Worm (Caenorhabditis elegans) whole organism, L3 larva: ENCODE data around the gene C06H2.7.

Experiments used
- R02D3.7 ChIP-seq: fragments of 150-350 bp; optimal IDR thresholded peaks from 2 replicates; lab custom pipeline; 2014; ENCODE audit warnings: missing biosample characterization, missing genetic modification characterization
- ZK546.5 ChIP-seq: sonication (generic microtip); optimal IDR thresholded peaks from 2 replicates; lab custom pipeline; 2017; ENCODE audit warnings: missing biosample characterization, missing genetic modification characterization
- jun-1 ChIP-seq: fragments of 150-350 bp; optimal IDR thresholded peaks from 2 replicates; lab custom pipeline; 2014; ENCODE audit warnings: missing biosample characterization, missing genetic modification reagents, missing genetic modification characterization
- lin-39 ChIP-seq: fragments of 150-350 bp; optimal IDR thresholded peaks from 2 replicates; lab custom pipeline; 2018; ENCODE audit warnings: missing biosample characterization, missing genetic modification reagents, missing genetic modification characterization
- nfya-1 ChIP-seq: sonication (generic microtip); optimal IDR thresholded peaks from 2 replicates; lab custom pipeline; 2017; ENCODE audit warnings: missing genetic modification characterization, mild to moderate bottlenecking, missing compliant biosample characterization, antibody characterized with exemption, moderate library complexity; ENCODE audit not compliant: insufficient read depth
- nhr-237 ChIP-seq: fragments of 150-350 bp; optimal IDR thresholded peaks from 2 replicates; lab custom pipeline; 2014; ENCODE audit warnings: missing biosample characterization, missing genetic modification characterization
- nhr-25 ChIP-seq: sonication (generic microtip); optimal IDR thresholded peaks from 2 replicates; lab custom pipeline; 2017; ENCODE audit warnings: missing biosample characterization, missing genetic modification characterization
- pha-4 ChIP-seq: fragments of 150-350 bp; optimal IDR thresholded peaks from 2 replicates; lab custom pipeline; 2014; ENCODE audit warnings: missing biosample characterization, missing genetic modification reagents, missing genetic modification characterization

DNA sequence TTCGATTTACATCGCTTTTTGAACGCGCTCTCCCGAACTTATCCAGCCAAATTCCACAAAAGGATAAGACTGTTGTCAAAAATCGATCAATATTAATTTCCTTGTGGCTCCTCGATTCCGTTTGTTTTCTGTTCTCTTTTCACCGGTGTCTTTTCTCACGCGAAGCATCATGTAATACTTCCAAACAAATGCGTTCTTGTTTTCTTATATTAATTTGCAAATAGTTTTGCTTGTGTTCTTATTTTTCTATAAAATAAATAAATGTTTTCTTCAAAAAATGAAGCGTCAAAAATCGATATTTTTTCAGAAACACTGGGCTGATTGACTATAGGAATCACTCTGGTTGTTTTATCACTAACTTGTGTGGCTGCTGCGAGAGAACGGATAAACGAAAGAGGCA is 31.0 kb downstream of the C06H2.7 start, which contains the start of gene math-33:
- TF ChIP-seq nhr-25 (no peak), ZK546.5 (tag; lab: Kevin White, UChicago) (no peak), lin-39 (tag; lab: Kevin White, UChicago) (no peak), pha-4 (tag; lab: Kevin White, UChicago) (no peak), nfya-1 (tag; lab: Kevin White, UChicago) (no peak), jun-1 (no peak), nhr-237 (tag; lab: Kevin White, UChicago) (no peak), R02D3.7 (tag; lab: Kevin White, UChicago) (no peak)
